Fruit fly (Drosophila melanogaster) whole organism, embryonic: ENCODE data around the gene Reg-2.

Experiments
- Antp ChIP-seq: fragments of 200-800 bp; sonication (Bioruptor generic); optimal IDR thresholded peaks from 3 replicates; lab custom pipeline; 2016; ENCODE audit warnings: missing biosample characterization, missing genetic modification characterization
- Atf6 ChIP-seq: fragments of 200-800 bp; sonication (Bioruptor generic); IDR thresholded peaks from 2 replicates; pipeline ENCODE4 v1.3.6; 2022; ENCODE audit warnings: missing biosample characterization, missing genetic modification characterization
- B-H1 ChIP-seq: fragments of 200-800 bp; sonication (Bioruptor generic); IDR thresholded peaks from 3 replicates; pipeline ENCODE4 v1.3.6; 2022; ENCODE audit warnings: missing biosample characterization, missing genetic modification characterization
- Blimp-1 ChIP-seq: fragments of 200-800 bp; sonication (Bioruptor generic); optimal IDR thresholded peaks from 3 replicates; lab custom pipeline; 2018; ENCODE audit warnings: missing biosample characterization, missing genetic modification characterization, mild to moderate bottlenecking, moderate library complexity, missing genetic modification reagents
- CG10267 ChIP-seq: fragments of 200-800 bp; sonication (Bioruptor generic); optimal IDR thresholded peaks from 2 replicates; lab custom pipeline; 2018; ENCODE audit warnings: missing biosample characterization, mild to moderate bottlenecking, missing genetic modification characterization, moderate library complexity
- CG11247 ChIP-seq: fragments of 200-800 bp; sonication (Bioruptor generic); IDR thresholded peaks from 2 replicates; pipeline ENCODE4 v1.3.6; 2022; ENCODE audit warnings: missing biosample characterization, missing genetic modification characterization
- CG11723 ChIP-seq: fragments of 200-800 bp; sonication (Bioruptor generic); optimal IDR thresholded peaks from 2 replicates; lab custom pipeline; 2017; ENCODE audit warnings: missing biosample characterization, mild to moderate bottlenecking, missing genetic modification characterization
- CG13123 ChIP-seq: fragments of 200-800 bp; sonication (Bioruptor generic); optimal IDR thresholded peaks from 2 replicates; lab custom pipeline; 2016; ENCODE audit warnings: missing biosample characterization, missing genetic modification characterization
- CG13287 ChIP-seq: fragments of 200-800 bp; sonication (Bioruptor generic); IDR thresholded peaks from 2 replicates; pipeline ENCODE4 v1.3.6; 2022; ENCODE audit warnings: missing biosample characterization, missing genetic modification characterization; ENCODE audit not compliant: partially characterized antibody
- CG13424 ChIP-seq: fragments of 200-800 bp; sonication (Bioruptor generic); optimal IDR thresholded peaks from 2 replicates; lab custom pipeline; 2019; ENCODE audit warnings: missing biosample characterization, mild to moderate bottlenecking, missing genetic modification characterization, moderate library complexity
- CG15514 ChIP-seq: fragments of 200-800 bp; sonication (Bioruptor generic); optimal IDR thresholded peaks from 3 replicates; lab custom pipeline; 2017; ENCODE audit warnings: missing biosample characterization, missing genetic modification characterization, mild to moderate bottlenecking, moderate library complexity, missing genetic modification reagents
- CG16779 ChIP-seq: fragments of 200-800 bp; sonication (Bioruptor generic); IDR thresholded peaks from 2 replicates; pipeline ENCODE4 v1.3.6; 2022; ENCODE audit warnings: missing biosample characterization, missing genetic modification characterization
- CG17385 ChIP-seq: fragments of 200-800 bp; sonication (Bioruptor generic); optimal IDR thresholded peaks from 3 replicates; lab custom pipeline; 2018; ENCODE audit warnings: missing biosample characterization, mild to moderate bottlenecking, missing genetic modification characterization
- CG3065 ChIP-seq: fragments of 200-800 bp; sonication (Bioruptor generic); optimal IDR thresholded peaks from 2 replicates; lab custom pipeline; 2016; ENCODE audit warnings: missing biosample characterization, missing genetic modification characterization
- CG3847 ChIP-seq: fragments of 200-800 bp; sonication (Bioruptor generic); IDR thresholded peaks from 2 replicates; pipeline ENCODE4 v1.3.6; 2022; ENCODE audit warnings: missing biosample characterization, missing genetic modification characterization
- CG4424 ChIP-seq: fragments of 200-800 bp; sonication (Bioruptor generic); optimal IDR thresholded peaks from 3 replicates; lab custom pipeline; 2016; ENCODE audit warnings: missing biosample characterization, missing genetic modification characterization
- CG7372 ChIP-seq: fragments of 200-800 bp; sonication (Bioruptor generic); IDR thresholded peaks from 2 replicates; pipeline ENCODE4 v1.3.6; 2022; ENCODE audit warnings: missing biosample characterization, missing genetic modification characterization
- CG7786 ChIP-seq: fragments of 200-800 bp; sonication (Bioruptor generic); optimal IDR thresholded peaks from 2 replicates; lab custom pipeline; 2016; ENCODE audit warnings: missing biosample characterization, missing genetic modification characterization
- CG8478 ChIP-seq: fragments of >200 bp; optimal IDR thresholded peaks from 2 replicates; lab custom pipeline; 2018
- CG9932 ChIP-seq: fragments of 200-800 bp; sonication (Bioruptor generic); IDR thresholded peaks from 2 replicates; pipeline ENCODE4 v1.3.6; 2022; ENCODE audit warnings: missing biosample characterization, missing genetic modification characterization
- Dbx ChIP-seq: fragments of 200-800 bp; sonication (Bioruptor generic); IDR thresholded peaks from 3 replicates; pipeline ENCODE4 v1.3.6; 2022; ENCODE audit warnings: missing biosample characterization, missing genetic modification characterization
- H15 ChIP-seq: fragments of 200-800 bp; sonication (Bioruptor generic); IDR thresholded peaks from 3 replicates; pipeline ENCODE4 v1.3.6; 2022; ENCODE audit warnings: missing biosample characterization, missing genetic modification characterization
- HLH3B ChIP-seq: fragments of 200-800 bp; sonication (Bioruptor generic); IDR thresholded peaks from 2 replicates; pipeline ENCODE4 v1.3.6; 2022; ENCODE audit warnings: missing biosample characterization, missing genetic modification characterization
- Hand ChIP-seq: fragments of 200-800 bp; sonication (Bioruptor generic); optimal IDR thresholded peaks from 2 replicates; lab custom pipeline; 2017; ENCODE audit warnings: mild to moderate bottlenecking, missing biosample characterization, missing genetic modification reagents, missing genetic modification characterization
- MTF-1 ChIP-seq: fragments of 200-800 bp; sonication (Bioruptor generic); optimal IDR thresholded peaks from 2 replicates; lab custom pipeline; 2018; ENCODE audit warnings: missing biosample characterization, mild to moderate bottlenecking, missing genetic modification characterization, borderline replicate concordance
- Oaz ChIP-seq: fragments of 200-800 bp; sonication (Bioruptor generic); IDR thresholded peaks from 2 replicates; pipeline ENCODE4 v1.3.6; 2022; ENCODE audit warnings: missing biosample characterization, missing genetic modification characterization
- Oli ChIP-seq: fragments of 200-800 bp; sonication (Bioruptor generic); optimal IDR thresholded peaks from 2 replicates; lab custom pipeline; 2018; ENCODE audit warnings: missing biosample characterization, mild to moderate bottlenecking, missing genetic modification characterization, moderate library complexity
- Rfx ChIP-seq: fragments of 200-800 bp; sonication (Bioruptor generic); IDR thresholded peaks from 2 replicates; pipeline ENCODE4 v1.3.6; 2022; ENCODE audit warnings: missing biosample characterization, missing genetic modification characterization
- Sox100B ChIP-seq: fragments of 200-800 bp; sonication (Bioruptor generic); optimal IDR thresholded peaks from 3 replicates; lab custom pipeline; 2018; ENCODE audit warnings: missing biosample characterization, mild to moderate bottlenecking, missing genetic modification characterization
- Xbp1 ChIP-seq: fragments of 200-800 bp; sonication (Bioruptor generic); optimal IDR thresholded peaks from 3 replicates; lab custom pipeline; 2016; ENCODE audit warnings: missing biosample characterization, mild to moderate bottlenecking, missing genetic modification characterization
- Xrp1 ChIP-seq: fragments of 200-800 bp; sonication (Bioruptor generic); IDR thresholded peaks from 2 replicates; pipeline ENCODE4 v1.3.6; 2022; ENCODE audit warnings: missing biosample characterization, missing genetic modification characterization
- ab ChIP-seq: fragments of 200-800 bp; sonication (Bioruptor generic); optimal IDR thresholded peaks from 2 replicates; lab custom pipeline; 2016; ENCODE audit warnings: missing biosample characterization, missing genetic modification characterization
- ara ChIP-seq: fragments of 200-800 bp; sonication (Bioruptor generic); IDR thresholded peaks from 2 replicates; pipeline ENCODE4 v1.3.6; 2022; ENCODE audit warnings: missing biosample characterization, missing genetic modification characterization
- bsh ChIP-seq, 2 experiments: fragments of 200-800 bp; sonication (Bioruptor generic); optimal IDR thresholded peaks; 2 replicates each; lab custom pipeline; 2017 to 2018; ENCODE audit warnings: mild to moderate bottlenecking in 2 of 2, missing biosample characterization in 2 of 2, missing genetic modification characterization in 2 of 2, moderate library complexity in 1 of 2
- caup ChIP-seq: fragments of 200-800 bp; sonication (Bioruptor generic); optimal IDR thresholded peaks from 3 replicates; lab custom pipeline; 2017; ENCODE audit warnings: missing biosample characterization, mild to moderate bottlenecking, missing genetic modification characterization, moderate library complexity; ENCODE audit not compliant: severe bottlenecking
- chif ChIP-seq, 2 experiments: fragments of 200-800 bp; sonication (Bioruptor generic); optimal IDR thresholded peaks; 3 replicates each; lab custom pipeline; 2016; ENCODE audit warnings: missing biosample characterization in 2 of 2, missing genetic modification characterization in 2 of 2
- dan ChIP-seq: fragments of 200-800 bp; sonication (Bioruptor generic); IDR thresholded peaks from 2 replicates; pipeline ENCODE4 v1.3.6; 2022; ENCODE audit warnings: missing biosample characterization, missing genetic modification characterization
- dati ChIP-seq: fragments of 200-800 bp; sonication (Bioruptor generic); IDR thresholded peaks from 2 replicates; pipeline ENCODE4 v1.3.6; 2022; ENCODE audit warnings: missing biosample characterization, missing genetic modification characterization
- dmrt99B ChIP-seq: fragments of 200-800 bp; sonication (Bioruptor generic); optimal IDR thresholded peaks from 2 replicates; lab custom pipeline; 2018; ENCODE audit warnings: missing biosample characterization, mild to moderate bottlenecking, missing genetic modification characterization, moderate library complexity
- ems ChIP-seq: fragments of 200-800 bp; sonication (Bioruptor generic); optimal IDR thresholded peaks from 3 replicates; lab custom pipeline; 2016; ENCODE audit warnings: missing biosample characterization, missing genetic modification characterization
- en ChIP-seq: fragments of 200-800 bp; sonication (Bioruptor generic); optimal IDR thresholded peaks from 2 replicates; lab custom pipeline; 2016; ENCODE audit warnings: missing biosample characterization, missing genetic modification characterization
- gsb ChIP-seq: fragments of 200-800 bp; sonication (Bioruptor generic); IDR thresholded peaks from 2 replicates; pipeline ENCODE4 v1.3.6; 2022; ENCODE audit warnings: missing biosample characterization, missing genetic modification characterization
- mam ChIP-seq: fragments of 200-800 bp; sonication (Bioruptor generic); optimal IDR thresholded peaks from 3 replicates; lab custom pipeline; 2016; ENCODE audit warnings: missing biosample characterization, missing genetic modification characterization
- pb ChIP-seq: fragments of 200-800 bp; sonication (Bioruptor generic); optimal IDR thresholded peaks from 3 replicates; lab custom pipeline; 2016; ENCODE audit warnings: missing biosample characterization, missing genetic modification characterization
- psq ChIP-seq: fragments of 200-800 bp; sonication (Bioruptor generic); optimal IDR thresholded peaks from 2 replicates; lab custom pipeline; 2017; ENCODE audit warnings: missing biosample characterization, missing genetic modification characterization
- pum ChIP-seq: fragments of 200-800 bp; sonication (Bioruptor generic); optimal IDR thresholded peaks from 2 replicates; lab custom pipeline; 2016; ENCODE audit warnings: missing biosample characterization, missing genetic modification characterization
- repo ChIP-seq: fragments of 200-800 bp; sonication (Bioruptor generic); optimal IDR thresholded peaks from 2 replicates; lab custom pipeline; 2016; ENCODE audit warnings: missing biosample characterization, missing genetic modification characterization
- ro ChIP-seq: fragments of 200-800 bp; sonication (Bioruptor generic); IDR thresholded peaks from 2 replicates; pipeline ENCODE4 v1.3.6; 2022; ENCODE audit warnings: missing biosample characterization, missing genetic modification characterization
- schlank ChIP-seq: fragments of 200-800 bp; sonication (Bioruptor generic); optimal IDR thresholded peaks from 2 replicates; lab custom pipeline; 2018; ENCODE audit warnings: missing biosample characterization, mild to moderate bottlenecking, missing genetic modification characterization
- sug ChIP-seq: fragments of 200-800 bp; optimal IDR thresholded peaks from 2 replicates; lab custom pipeline; 2019; ENCODE audit warnings: missing biosample characterization, mild to moderate bottlenecking, missing genetic modification characterization, moderate library complexity
- tx ChIP-seq: fragments of 200-800 bp; sonication (Bioruptor generic); optimal IDR thresholded peaks from 2 replicates; lab custom pipeline; 2016; ENCODE audit warnings: missing biosample characterization, missing genetic modification characterization

The Reg-2 gene

DNA sequence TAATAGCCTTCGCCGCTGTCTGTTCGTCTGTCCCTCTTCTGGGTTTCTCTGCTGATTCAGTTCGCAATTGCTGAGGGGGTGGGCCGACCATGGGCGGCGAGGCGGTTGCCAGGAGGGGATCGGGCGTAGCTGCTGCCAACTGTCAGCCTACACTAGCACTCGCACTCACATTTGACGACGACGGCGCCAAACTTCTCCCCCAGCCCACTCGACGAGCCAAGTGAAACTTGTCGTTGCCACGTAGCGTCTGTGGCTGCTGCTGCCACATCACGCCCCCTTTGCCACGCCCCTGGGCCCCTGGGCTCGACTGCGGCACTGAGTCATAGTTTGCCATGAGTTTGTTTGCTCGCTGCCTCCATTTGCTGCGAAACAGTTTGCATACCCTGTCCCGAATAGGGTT, 49.1 kb downstream of the Reg-2 start (continued):
- TF ChIP-seq gsb (GFP tag; lab: Robert Waterston, UW) (peak; percentile 58), Hand (GFP tag; lab: Kevin White, UChicago) (peak; percentile 48), MTF-1 (GFP tag; lab: Kevin White, UChicago) (no peak), bsh (GFP tag; optimal IDR thresholded peaks at IDR 0.05; lab: Kevin White, UChicago) (peak; percentile 2 to 55), CG3847 (GFP tag; lab: Robert Waterston, UW) (peak; percentile 62), CG13287 (GFP tag; lab: Robert Waterston, UW) (0 out of 2 replicates have a peak, but pooled peaks have one; percentile 8), CG7786 (peak; percentile 60), Sox100B (GFP tag; lab: Kevin White, UChicago) (no peak), CG11247 (peak; percentile 41), CG13424 (tag; lab: Kevin White, UChicago) (peak; percentile 50), CG3065 (GFP tag; lab: Kevin White, UChicago) (peak; percentile 2), dati (GFP tag; lab: Robert Waterston, UW) (no peak), mam (GFP tag; lab: Kevin White, UChicago) (peak; percentile 55), CG16779 (GFP tag; lab: Robert Waterston, UW) (peak; percentile 71; the same call in 1 of the 2 replicates), Oli (tag; lab: Kevin White, UChicago) (peak; percentile 46), caup (GFP tag; lab: Kevin White, UChicago) (peak; percentile 45), Antp (GFP tag; lab: Kevin White, UChicago) (peak; percentile 69), CG17385 (GFP tag; lab: Kevin White, UChicago) (peak; percentile 38), CG8478 (lab: Kevin White, UChicago) (no peak), dmrt99B (tag; lab: Kevin White, UChicago) (peak; percentile 18), B-H1 (GFP tag; lab: Robert Waterston, UW) (peak; percentile 39; the same call in 2 of the 3 replicates), tx (GFP tag; lab: Kevin White, UChicago) (no peak), sug (peak; percentile 41), Dbx (GFP tag; lab: Robert Waterston, UW) (peak; percentile 80), Rfx (GFP tag; lab: Robert Waterston, UW) (peak; percentile 90), dan (GFP tag; lab: Robert Waterston, UW) (no peak), HLH3B (GFP tag; lab: Robert Waterston, UW) (peak; percentile 39; the same call in 1 of the 2 replicates), ab (GFP tag; lab: Kevin White, UChicago) (no peak), CG10267 (tag; lab: Kevin White, UChicago) (no peak), Atf6 (GFP tag; lab: Robert Waterston, UW) (peak; percentile 81), Xbp1 (GFP tag; lab: Kevin White, UChicago) (peak; percentile 17), pb (GFP tag; lab: Kevin White, UChicago) (no peak), Blimp-1 (no peak), ro (GFP tag; lab: Robert Waterston, UW) (0 out of 2 replicates have a peak, but pooled peaks have one; percentile 15), Xrp1 (GFP tag; lab: Robert Waterston, UW) (peak; percentile 44; the same call in 1 of the 2 replicates), CG9932 (GFP tag; lab: Robert Waterston, UW) (peak; percentile 85), pum (GFP tag; lab: Kevin White, UChicago) (peak; percentile 10), chif (GFP tag; optimal IDR thresholded peaks at IDR 0.05; lab: Kevin White, UChicago) (peak in 1 of 2 experiments; percentile 19), schlank (tag; lab: Kevin White, UChicago) (peak; percentile 37), CG15514 (GFP tag; lab: Kevin White, UChicago) (peak; percentile 57), ara (GFP tag; lab: Robert Waterston, UW) (peak; percentile 62), psq (GFP tag; lab: Kevin White, UChicago) (no peak), CG11723 (GFP tag; lab: Kevin White, UChicago) (peak; percentile 9), CG7372 (peak; percentile 60), Oaz (GFP tag; lab: Robert Waterston, UW) (peak; percentile 52; the same call in 1 of the 2 replicates), ems (GFP tag; lab: Kevin White, UChicago) (peak; percentile 12), en (GFP tag; lab: Kevin White, UChicago) (no peak), repo (GFP tag; lab: Kevin White, UChicago) (peak; percentile 27), H15 (GFP tag; lab: Robert Waterston, UW) (0 out of 3 replicates have a peak, but pooled peaks have one; percentile 48), CG4424 (GFP tag; lab: Kevin White, UChicago) (no peak), CG13123 (GFP tag; lab: Kevin White, UChicago) (no peak)
